Worm (Caenorhabditis elegans) whole organism, L1 larva: ENCODE results near the gene zhit-2.

Source experiments
- C04F5.9 ChIP-seq: sonication (generic microtip); optimal IDR thresholded peaks from 2 replicates; lab custom pipeline; 2016; ENCODE audit warnings: missing genetic modification characterization, missing compliant biosample characterization
- C16A3.4 ChIP-seq: fragments of 150-350 bp; optimal IDR thresholded peaks from 2 replicates; lab custom pipeline; 2014; ENCODE audit warnings: missing biosample characterization, missing genetic modification characterization
- F16B12.6 ChIP-seq: fragments of 150-350 bp; optimal IDR thresholded peaks from 2 replicates; lab custom pipeline; 2014; ENCODE audit warnings: missing biosample characterization, missing genetic modification characterization
- aha-1 ChIP-seq: fragments of 150-350 bp; optimal IDR thresholded peaks from 2 replicates; lab custom pipeline; 2014; ENCODE audit warnings: missing biosample characterization, missing genetic modification characterization
- alr-1 ChIP-seq: fragments of 200-800 bp; sonication (Bioruptor generic); optimal IDR thresholded peaks from 2 replicates; lab custom pipeline; 2018; ENCODE audit warnings: borderline replicate concordance, mild to moderate bottlenecking, missing genetic modification characterization, missing compliant biosample characterization
- blmp-1 ChIP-seq: fragments of 150-350 bp; optimal IDR thresholded peaks from 2 replicates; lab custom pipeline; 2014; ENCODE audit warnings: missing biosample characterization, missing genetic modification characterization
- ceh-63 ChIP-seq: fragments of 200-800 bp; sonication (Bioruptor generic); optimal IDR thresholded peaks from 2 replicates; lab custom pipeline; 2018; ENCODE audit warnings: mild to moderate bottlenecking, missing genetic modification characterization, missing compliant biosample characterization
- ceh-8 ChIP-seq: fragments of 200-800 bp; sonication (Bioruptor generic); optimal IDR thresholded peaks from 2 replicates; lab custom pipeline; 2018; ENCODE audit warnings: mild to moderate bottlenecking, missing genetic modification characterization, moderate library complexity, missing compliant biosample characterization
- ceh-82 ChIP-seq, 3 experiments: fragments of 150-350 bp in 1 of 3; sonication (generic microtip) in 2 of 3; optimal IDR thresholded peaks; 2 replicates each; lab custom pipeline; 2014 to 2017; ENCODE audit warnings: missing biosample characterization in 3 of 3, missing genetic modification characterization in 3 of 3
- dpl-1 ChIP-seq, 3 experiments: fragments of 150-350 bp in 2 of 3; sonication (generic microtip) in 1 of 3; optimal IDR thresholded peaks; 2 replicates each; lab custom pipeline; 2014 to 2017; ENCODE audit warnings: missing biosample characterization in 3 of 3, missing genetic modification characterization in 3 of 3, missing genetic modification reagents in 3 of 3
- dsc-1 ChIP-seq: sonication (generic microtip); optimal IDR thresholded peaks from 2 replicates; lab custom pipeline; 2016; ENCODE audit warnings: mild to moderate bottlenecking, missing genetic modification characterization, missing compliant biosample characterization
- efl-1 ChIP-seq, 4 experiments: fragments of 150-350 bp; optimal IDR thresholded peaks in 3 of 4; peaks in 1 of 4; 1 replicate in 1 of 4; 2 replicates in 3 of 4; lab custom pipeline; 2014; ENCODE audit warnings: missing biosample characterization in 2 of 4, missing genetic modification characterization in 2 of 4, missing genetic modification reagents in 2 of 4
- efl-3 ChIP-seq: fragments of 200-800 bp; sonication (Bioruptor generic); optimal IDR thresholded peaks from 2 replicates; lab custom pipeline; 2018; ENCODE audit warnings: mild to moderate bottlenecking, missing genetic modification characterization, missing compliant biosample characterization
- egl-27 ChIP-seq, 2 experiments: fragments of 150-350 bp in 1 of 2; sonication (generic microtip); optimal IDR thresholded peaks; 3 replicates each; lab custom pipeline; 2017 to 2018; ENCODE audit warnings: missing biosample characterization in 2 of 2, missing genetic modification characterization in 2 of 2, missing genetic modification reagents in 2 of 2
- elt-2 ChIP-seq: sonication (generic microtip); optimal IDR thresholded peaks from 2 replicates; lab custom pipeline; 2016; ENCODE audit warnings: missing genetic modification characterization, mild to moderate bottlenecking, inconsistent platforms, missing compliant biosample characterization, missing genetic modification reagents
- ets-5 ChIP-seq: fragments of 200-800 bp; sonication (Bioruptor generic); IDR thresholded peaks from 2 replicates; pipeline ENCODE4 v1.3.6; 2022; ENCODE audit warnings: missing genetic modification characterization, missing compliant biosample characterization
- fkh-10 ChIP-seq: sonication (generic microtip); optimal IDR thresholded peaks from 2 replicates; lab custom pipeline; 2017; ENCODE audit warnings: missing biosample characterization, missing genetic modification reagents, missing genetic modification characterization
- fkh-4 ChIP-seq: sonication (generic microtip); optimal IDR thresholded peaks from 2 replicates; lab custom pipeline; 2016; ENCODE audit warnings: missing compliant biosample characterization, missing genetic modification characterization, borderline replicate concordance
- fkh-8 ChIP-seq: sonication (generic microtip); optimal IDR thresholded peaks from 2 replicates; lab custom pipeline; 2016; ENCODE audit warnings: mild to moderate bottlenecking, missing genetic modification characterization, missing compliant biosample characterization
- hlh-17 ChIP-seq: fragments of 200-800 bp; sonication (Bioruptor generic); optimal IDR thresholded peaks from 2 replicates; lab custom pipeline; 2018; ENCODE audit warnings: missing genetic modification characterization, mild to moderate bottlenecking, missing compliant biosample characterization, moderate library complexity, borderline replicate concordance
- lin-14 ChIP-seq: fragments of 200-800 bp; sonication (Bioruptor generic); optimal IDR thresholded peaks from 2 replicates; lab custom pipeline; 2018; ENCODE audit warnings: mild to moderate bottlenecking, missing genetic modification characterization, moderate library complexity, missing compliant biosample characterization
- lin-35 ChIP-seq, 2 experiments: fragments of 150-350 bp; optimal IDR thresholded peaks; 2 replicates each; lab custom pipeline; 2014; ENCODE audit warnings: missing biosample characterization in 2 of 2, missing genetic modification characterization in 2 of 2, missing genetic modification reagents in 2 of 2
- lir-3 ChIP-seq: sonication (generic microtip); optimal IDR thresholded peaks from 2 replicates; lab custom pipeline; 2016; ENCODE audit warnings: mild to moderate bottlenecking, missing genetic modification characterization, moderate library complexity, missing compliant biosample characterization; ENCODE audit not compliant: poor library complexity
- lsy-2 ChIP-seq, 2 experiments: fragments of 150-350 bp; optimal IDR thresholded peaks; 2 replicates each; lab custom pipeline; 2014; ENCODE audit warnings: missing biosample characterization in 2 of 2, missing genetic modification characterization in 2 of 2
- mef-2 ChIP-seq: fragments of 150-350 bp; optimal IDR thresholded peaks from 2 replicates; lab custom pipeline; 2014; ENCODE audit warnings: missing biosample characterization, missing genetic modification characterization
- nhr-12 ChIP-seq: sonication (generic microtip); optimal IDR thresholded peaks from 2 replicates; lab custom pipeline; 2017; ENCODE audit warnings: missing biosample characterization, missing genetic modification characterization
- nhr-20 ChIP-seq: sonication (generic microtip); optimal IDR thresholded peaks from 2 replicates; lab custom pipeline; 2016; ENCODE audit warnings: mild to moderate bottlenecking, missing genetic modification characterization, missing compliant biosample characterization
- nhr-84 ChIP-seq: sonication (generic microtip); optimal IDR thresholded peaks from 2 replicates; lab custom pipeline; 2017; ENCODE audit warnings: missing biosample characterization, missing genetic modification characterization
- nhr-85 ChIP-seq: sonication (generic microtip); peaks from one replicate; lab custom pipeline; 2016; ENCODE audit warnings: missing genetic modification characterization, inconsistent platforms, missing compliant biosample characterization
- pag-3 ChIP-seq: sonication (generic microtip); optimal IDR thresholded peaks from 2 replicates; lab custom pipeline; 2017; ENCODE audit warnings: missing genetic modification characterization, mild to moderate bottlenecking, missing compliant biosample characterization, antibody characterized with exemption, borderline replicate concordance; ENCODE audit not compliant: insufficient read depth
- pax-3 ChIP-seq: fragments of 200-800 bp; sonication (Bioruptor generic); optimal IDR thresholded peaks from 2 replicates; lab custom pipeline; 2018; ENCODE audit warnings: mild to moderate bottlenecking, missing genetic modification characterization, moderate library complexity, missing compliant biosample characterization
- rnt-1 ChIP-seq: sonication (generic microtip); optimal IDR thresholded peaks from 2 replicates; lab custom pipeline; 2016; ENCODE audit warnings: mild to moderate bottlenecking, missing genetic modification characterization, moderate library complexity, missing compliant biosample characterization
- skn-1 ChIP-seq: fragments of 150-350 bp; optimal IDR thresholded peaks from 2 replicates; lab custom pipeline; 2014; ENCODE audit warnings: missing biosample characterization, missing genetic modification characterization
- sptf-1 ChIP-seq: fragments of 150-350 bp; optimal IDR thresholded peaks from 2 replicates; lab custom pipeline; 2014; ENCODE audit warnings: missing biosample characterization, missing genetic modification characterization
- sup-37 ChIP-seq: fragments of 200-800 bp; sonication (Bioruptor generic); optimal IDR thresholded peaks from 2 replicates; lab custom pipeline; 2018; ENCODE audit warnings: mild to moderate bottlenecking, missing genetic modification characterization, missing compliant biosample characterization
- swsn-7 ChIP-seq: sonication (generic microtip); optimal IDR thresholded peaks from 2 replicates; lab custom pipeline; 2016; ENCODE audit warnings: missing genetic modification characterization, missing compliant biosample characterization
- unc-30 ChIP-seq: sonication (generic microtip); optimal IDR thresholded peaks from 2 replicates; lab custom pipeline; 2017; ENCODE audit warnings: missing biosample characterization, missing genetic modification characterization
- unc-86 ChIP-seq: sonication (generic microtip); optimal IDR thresholded peaks from 2 replicates; lab custom pipeline; 2016; ENCODE audit warnings: missing genetic modification characterization, missing compliant biosample characterization
- unc-98 ChIP-seq: fragments of 200-800 bp; sonication (Bioruptor generic); IDR thresholded peaks from 2 replicates; pipeline ENCODE4 v1.3.6; 2022; ENCODE audit warnings: missing genetic modification characterization, missing compliant biosample characterization
- xbp-1 ChIP-seq: sonication (generic microtip); optimal IDR thresholded peaks from 2 replicates; lab custom pipeline; 2016; ENCODE audit warnings: missing genetic modification characterization, missing compliant biosample characterization
- zag-1 ChIP-seq: fragments of 150-350 bp; optimal IDR thresholded peaks from 2 replicates; lab custom pipeline; 2014; ENCODE audit warnings: missing biosample characterization, missing genetic modification characterization
- ztf-4 ChIP-seq: fragments of 150-350 bp; optimal IDR thresholded peaks from 2 replicates; lab custom pipeline; 2014; ENCODE audit warnings: missing biosample characterization, missing genetic modification characterization

The zhit-2 gene

DNA sequence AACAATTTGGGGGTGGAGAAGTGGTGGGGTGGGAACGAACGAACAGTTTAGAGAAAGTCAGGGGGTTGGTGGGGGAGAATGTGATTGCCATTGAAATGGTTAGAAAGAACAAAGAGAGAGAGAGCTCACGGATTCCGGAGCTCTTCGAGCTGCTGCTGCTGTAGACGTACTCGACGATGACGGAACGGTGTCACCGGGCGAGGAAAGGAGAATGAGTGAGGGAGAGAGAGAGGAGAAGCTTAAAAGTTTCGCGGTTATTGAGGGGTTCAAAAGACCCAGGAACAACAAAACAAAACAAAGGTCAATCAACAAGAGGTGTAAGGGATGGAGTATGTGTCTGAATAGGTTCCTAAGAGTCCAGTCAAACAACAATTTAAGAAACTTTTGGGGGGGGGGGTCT is 32.1 kb upstream of the zhit-2 start:
- no peak for TF ChIP-seq unc-86 (tag; lab: Kevin White, UChicago)
- TF ChIP-seq pax-3 = no peak
- no peak for TF ChIP-seq sup-37 (GFP tag; lab: Kevin White, UChicago)
- no peak for TF ChIP-seq unc-30 (tag; lab: Kevin White, UChicago)
- no peak for TF ChIP-seq lsy-2 (tag; optimal IDR thresholded peaks at IDR 0.05; lab: Kevin White, UChicago)
- TF ChIP-seq dpl-1 (GFP tag; optimal IDR thresholded peaks at IDR 0.05; lab: Kevin White, UChicago) = no peak
- no peak for TF ChIP-seq nhr-84
- no peak for TF ChIP-seq blmp-1 (tag; lab: Kevin White, UChicago)
- no peak for TF ChIP-seq nhr-20 (tag; lab: Kevin White, UChicago)
- no peak for TF ChIP-seq swsn-7 (tag; lab: Kevin White, UChicago)
- no peak for TF ChIP-seq fkh-8 (tag; lab: Kevin White, UChicago)
- TF ChIP-seq unc-98 = no peak
- no peak for TF ChIP-seq F16B12.6 (tag; lab: Kevin White, UChicago)
- no peak for TF ChIP-seq mef-2
- no peak for TF ChIP-seq pag-3 (tag; lab: Kevin White, UChicago)
- TF ChIP-seq fkh-10 (GFP tag; lab: Kevin White, UChicago) = no peak
- TF ChIP-seq lin-14 (GFP tag; lab: Kevin White, UChicago) = no peak
- TF ChIP-seq nhr-12 (tag; lab: Kevin White, UChicago) = no peak

DNA sequence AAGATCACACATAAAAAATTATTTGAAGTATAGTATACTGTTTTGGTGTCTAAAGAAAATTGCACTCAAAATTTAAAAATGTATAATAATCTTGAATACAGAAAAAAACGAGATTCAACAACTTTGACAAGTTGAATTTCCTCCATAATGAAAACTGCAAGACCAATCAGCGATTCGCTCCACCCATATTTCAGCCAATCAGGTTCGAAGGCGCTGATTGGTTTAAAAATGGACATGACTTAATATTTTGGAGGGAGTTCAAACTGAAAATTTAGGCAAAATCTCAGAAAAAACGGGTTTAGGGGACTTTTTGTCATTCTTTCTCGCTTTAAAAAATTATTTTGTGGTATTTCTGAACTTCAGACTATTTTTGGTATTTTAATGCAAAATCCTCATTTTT is 31.5 kb upstream of the zhit-2 start:
- no peak for TF ChIP-seq alr-1 (tag; lab: Kevin White, UChicago)
- no peak for TF ChIP-seq egl-27 (tag; optimal IDR thresholded peaks at IDR 0.05; lab: Kevin White, UChicago)
- no peak for TF ChIP-seq ceh-82 (tag; optimal IDR thresholded peaks at IDR 0.05; lab: Kevin White, UChicago)
- TF ChIP-seq zag-1 = no peak
- no peak for TF ChIP-seq efl-3 (GFP tag; lab: Kevin White, UChicago)
- peak in 1 of 2 experiments; percentile 38 for TF ChIP-seq efl-1 (optimal IDR thresholded peaks at IDR 0.05; lab: Kevin White, UChicago)
- TF ChIP-seq efl-1 (GFP tag; optimal IDR thresholded peaks at IDR 0.05 in 1 of 2; lab: Kevin White, UChicago) = peak; percentile 54 to 96
- no peak for TF ChIP-seq skn-1 (tag; lab: Kevin White, UChicago)
- TF ChIP-seq dpl-1 (GFP tag; optimal IDR thresholded peaks at IDR 0.05; lab: Kevin White, UChicago) = peak; percentile 14 to 55 (median 50)
- TF ChIP-seq C16A3.4 (tag; lab: Kevin White, UChicago) = no peak
- no peak for TF ChIP-seq lin-35 (GFP tag; optimal IDR thresholded peaks at IDR 0.05; lab: Kevin White, UChicago)
- peak; percentile 31 for TF ChIP-seq nhr-85
- no peak for TF ChIP-seq ztf-4 (tag; lab: Kevin White, UChicago)
- peak in 1 of 2 experiments; percentile 14 for TF ChIP-seq lsy-2 (tag; optimal IDR thresholded peaks at IDR 0.05; lab: Kevin White, UChicago)
- TF ChIP-seq ets-5 (GFP tag; lab: Robert Waterston, UW) = no peak
- TF ChIP-seq xbp-1 (tag; lab: Kevin White, UChicago) = peak; percentile 47
- TF ChIP-seq lin-14 (GFP tag; lab: Kevin White, UChicago) = no peak
- TF ChIP-seq nhr-84 = no peak

ce11 chrIII:4274524-4274923 is 30.3 kb upstream of the zhit-2 start:
- TF ChIP-seq fkh-4 (tag; lab: Kevin White, UChicago) (no peak), efl-3 (GFP tag; lab: Kevin White, UChicago) (no peak), efl-1 (optimal IDR thresholded peaks at IDR 0.05; lab: Kevin White, UChicago) (no peak), efl-1 (GFP tag; optimal IDR thresholded peaks at IDR 0.05 in 1 of 2; lab: Kevin White, UChicago) (peak in 1 of 2 experiments; percentile 49), egl-27 (tag; optimal IDR thresholded peaks at IDR 0.05; lab: Kevin White, UChicago) (no peak), sptf-1 (tag; lab: Kevin White, UChicago) (no peak), lin-14 (GFP tag; lab: Kevin White, UChicago) (peak; percentile 12), mef-2 (no peak), hlh-17 (GFP tag; lab: Kevin White, UChicago) (no peak)

ce11 chrIII:4272864-4273263 is 28.7 kb upstream of the zhit-2 start:
- TF ChIP-seq ceh-63 (GFP tag; lab: Kevin White, UChicago) = no peak
- TF ChIP-seq aha-1 (tag; lab: Kevin White, UChicago) = no peak
- TF ChIP-seq dsc-1 (tag; lab: Kevin White, UChicago) = no peak
- TF ChIP-seq unc-30 (tag; lab: Kevin White, UChicago) = no peak
- TF ChIP-seq C04F5.9 (tag; lab: Kevin White, UChicago) = no peak
- no peak for TF ChIP-seq ceh-8
- no peak for TF ChIP-seq nhr-85
- TF ChIP-seq dpl-1 (GFP tag; optimal IDR thresholded peaks at IDR 0.05; lab: Kevin White, UChicago) = no peak
- TF ChIP-seq elt-2 = no peak
- TF ChIP-seq rnt-1 (tag; lab: Kevin White, UChicago) = no peak
- TF ChIP-seq fkh-8 (tag; lab: Kevin White, UChicago) = no peak
- TF ChIP-seq egl-27 (tag; optimal IDR thresholded peaks at IDR 0.05; lab: Kevin White, UChicago) = no peak
- TF ChIP-seq nhr-20 (tag; lab: Kevin White, UChicago) = no peak
- TF ChIP-seq lir-3 (tag; lab: Kevin White, UChicago) = no peak
- TF ChIP-seq hlh-17 (GFP tag; lab: Kevin White, UChicago) = no peak
- no peak for TF ChIP-seq pag-3 (tag; lab: Kevin White, UChicago)
